Fruit fly (Drosophila melanogaster): Measurements from ENCODE around the gene tko.

DNA sequence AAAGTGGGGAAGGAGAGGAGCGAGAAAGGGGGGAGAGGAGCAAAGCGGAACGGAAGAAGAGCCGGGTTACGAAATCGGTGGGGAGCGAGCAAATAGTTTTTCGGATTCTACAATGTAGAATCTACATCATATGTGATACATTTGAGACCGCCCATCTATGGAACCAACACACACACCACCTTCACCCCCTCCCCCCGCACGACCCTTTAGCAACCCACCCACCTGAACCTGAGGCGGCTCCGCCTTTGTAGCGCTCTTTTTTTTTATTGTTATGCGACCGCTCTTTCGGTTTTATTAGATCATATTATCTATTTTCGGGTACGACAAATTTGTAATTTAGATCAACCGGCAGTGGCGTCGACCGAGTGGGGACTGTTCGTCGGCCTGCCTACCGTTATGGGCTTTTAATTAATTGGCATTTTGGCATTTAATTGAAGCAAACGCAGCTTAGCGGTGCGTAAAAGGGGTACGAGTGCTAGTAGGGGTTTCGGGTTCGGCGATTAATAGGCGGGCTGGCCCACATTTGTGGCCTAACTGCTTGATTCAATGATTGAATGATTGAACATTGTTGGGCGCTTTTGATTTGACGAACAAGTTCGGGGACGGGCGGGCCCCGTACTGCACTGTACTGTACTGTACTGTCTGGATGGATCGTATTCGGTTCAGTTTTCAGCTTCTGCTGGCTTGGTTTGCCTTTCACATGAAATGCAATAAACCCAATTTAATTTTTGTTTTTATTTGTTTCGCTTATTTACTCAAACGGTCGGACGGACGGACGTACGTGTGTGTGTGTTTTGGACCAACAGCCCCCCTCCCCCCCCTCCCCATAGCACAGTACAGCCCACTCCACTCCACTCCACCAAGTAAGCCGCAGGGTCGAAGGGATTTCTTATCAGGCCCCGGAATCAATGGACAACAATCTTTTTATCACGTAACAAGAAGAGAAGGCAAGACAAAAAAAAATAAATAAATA lies 17.9 kb upstream of the tko start:
- TF ChIP-seq CG8478 (optimal IDR thresholded peaks at IDR 0.05) (no peak), CTCF (optimal IDR thresholded peaks at IDR 0.05) (no peak)

Measured in S2 (cell line).